Fruit fly (Drosophila melanogaster) whole organism, larva: ENCODE results near the gene CG5913.

Experiments
- noc ChIP-seq: fragments of 200-800 bp; sonication (Bioruptor generic); optimal IDR thresholded peaks from 3 replicates; lab custom pipeline; 2019; ENCODE audit warnings: missing biosample characterization, mild to moderate bottlenecking, missing genetic modification characterization, moderate library complexity

CG5913 gene

DNA sequence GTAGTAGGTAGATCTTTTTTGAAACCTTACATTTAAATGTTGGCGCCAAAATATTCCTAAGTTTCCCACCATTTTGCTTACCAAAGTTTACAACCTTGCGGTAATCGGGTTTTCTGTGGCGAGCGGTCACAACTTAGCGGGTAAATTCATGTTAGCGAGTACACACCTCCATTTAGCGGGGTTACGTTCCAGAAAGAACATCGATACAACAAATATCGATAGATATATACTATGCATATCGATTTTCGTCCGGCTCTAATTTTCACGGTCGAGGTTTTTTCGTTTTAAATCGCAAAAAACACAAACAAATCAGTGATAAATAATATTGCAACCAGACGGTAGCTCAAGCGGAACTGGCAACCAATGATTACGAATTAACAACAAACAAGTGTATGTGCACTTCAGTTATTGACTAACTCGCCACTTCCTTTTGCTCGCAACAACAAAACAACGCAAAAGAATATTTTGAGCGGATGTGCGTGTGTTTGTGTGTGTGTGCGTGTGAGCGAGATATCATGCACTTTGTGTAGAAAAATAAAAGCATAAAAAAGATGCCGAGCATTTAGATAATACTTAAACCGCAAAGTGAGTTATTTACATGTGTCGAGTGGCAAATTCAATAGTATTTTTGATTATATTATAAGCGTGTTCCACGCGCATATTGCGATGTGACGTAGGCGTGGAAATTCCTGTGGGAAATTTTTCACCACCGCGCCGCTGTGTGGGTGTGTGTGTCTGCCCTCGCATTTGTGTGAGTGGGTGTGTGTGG, 4.8 kb upstream of the CG5913 start, which contains the start of gene Lnk:
TSS of gene Lnk (plus strand) at position 236 of the 769 bp plus-strand sequence.
- peak; percentile 16 for TF ChIP-seq noc

DNA sequence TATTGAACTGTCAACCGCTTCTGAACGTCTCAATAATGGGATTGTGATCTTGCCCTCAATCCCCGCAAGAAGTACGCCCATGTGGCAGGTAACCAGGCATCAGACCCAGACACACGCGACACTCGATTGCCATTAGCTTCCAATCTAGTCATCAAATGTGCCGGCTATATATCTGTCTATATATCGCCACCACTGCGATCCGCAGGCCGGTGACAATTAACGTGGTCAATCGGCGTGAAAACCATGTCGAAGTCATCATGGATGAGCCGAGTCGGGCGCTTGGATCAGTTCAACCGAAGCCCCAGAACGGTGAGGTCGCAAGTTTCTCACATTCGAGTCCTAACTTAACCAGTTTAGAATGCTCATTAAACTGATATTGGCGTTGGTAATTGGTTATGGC, 2.2 kb downstream of the CG5913 start, which contains the start of gene Sodq:
TSS of gene Sodq (plus strand) at position 301 of the 400 bp plus-strand sequence.
- no peak for TF ChIP-seq noc

DNA sequence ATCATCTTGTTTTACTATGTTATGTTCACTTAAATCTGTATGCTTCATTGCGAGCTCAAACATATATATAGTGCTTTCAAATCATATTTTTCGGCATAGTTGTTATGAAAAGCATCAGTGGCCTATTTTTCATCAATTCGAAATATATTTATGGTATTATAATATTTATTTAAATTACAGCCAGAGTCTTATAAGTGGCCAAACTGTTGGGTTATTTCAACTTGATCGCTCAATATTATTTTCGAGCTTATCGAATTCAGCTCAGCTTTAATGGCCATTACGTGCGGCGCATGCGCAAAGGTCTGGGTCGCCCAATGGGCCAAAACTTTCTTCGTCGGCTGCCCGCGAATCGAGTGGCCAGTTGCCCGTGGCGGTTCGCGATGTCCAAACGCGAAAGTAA, 3.9 kb downstream of the CG5913 start, which contains the start of gene Mco3:
TSS of gene Mco3 (plus strand) at position 301 of the 400 bp plus-strand sequence.
- no peak for TF ChIP-seq noc

DNA sequence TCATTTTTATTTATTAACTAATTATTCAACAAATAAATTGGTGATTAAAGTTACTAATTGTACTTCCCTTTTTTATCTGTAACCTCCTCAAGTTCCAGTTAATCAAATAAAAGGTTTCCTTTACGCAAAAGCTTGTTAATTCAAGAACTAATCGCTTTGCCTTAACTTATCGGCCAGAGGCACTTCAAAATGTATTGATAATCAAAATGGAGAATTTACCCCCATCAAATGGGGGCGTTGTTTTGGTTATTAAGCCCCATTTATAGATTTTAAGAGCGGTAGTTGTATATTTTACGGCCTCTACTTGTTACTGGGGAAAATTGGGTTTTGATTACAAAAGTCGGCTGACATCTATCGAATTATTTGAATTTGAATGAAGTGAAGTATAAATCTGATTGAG, 6.4 kb downstream of the CG5913 start, which contains the start of gene CG31091:
TSS of gene CG31091 (plus strand) at position 214 of the 400 bp plus-strand sequence.
- TF ChIP-seq noc, result no peak

DNA sequence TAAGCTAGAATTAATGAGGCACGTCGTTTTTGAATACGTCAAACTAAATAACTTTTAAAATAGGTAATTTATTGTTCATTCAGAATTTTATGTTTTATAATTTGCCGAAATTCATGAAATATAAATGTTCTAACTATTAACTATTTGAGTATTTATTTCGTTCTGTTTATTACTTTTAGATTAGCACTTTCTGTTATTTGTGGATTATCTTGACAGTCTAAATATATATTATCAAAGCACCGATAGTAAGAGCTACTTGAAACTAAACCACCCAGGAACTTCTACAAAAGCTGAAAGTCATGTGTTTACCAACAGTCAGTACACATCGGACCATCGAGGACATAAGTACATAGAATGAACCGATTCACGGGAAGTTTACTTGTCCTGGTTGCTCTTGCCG, 9.0 kb downstream of the CG5913 start, which contains the start of gene CG31089:
TSS of gene CG31089 (plus strand) at position 301 of the 400 bp plus-strand sequence.
- TF ChIP-seq noc, result no peak

DNA sequence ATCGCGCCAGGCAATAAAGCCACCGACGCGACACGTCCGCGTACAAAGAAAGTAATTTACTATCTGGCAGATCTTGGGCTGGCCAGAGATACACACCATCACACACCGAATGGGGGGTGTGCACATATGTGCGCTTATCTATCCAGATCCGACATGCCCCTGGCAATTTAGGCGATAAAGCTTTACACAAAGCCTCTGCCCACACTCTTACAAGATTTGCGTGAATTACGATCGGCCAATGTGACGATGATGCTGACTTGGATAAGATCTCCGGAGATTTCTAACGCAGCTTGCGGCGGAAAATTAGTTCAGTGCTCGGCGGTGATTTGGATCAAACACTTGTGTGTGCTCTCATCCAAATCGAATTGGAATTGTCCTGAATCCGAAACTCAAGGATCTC, 13.4 kb downstream of the CG5913 start, which contains the start of gene kumpel:
TSS of gene kumpel (plus strand) at position 301 of the 400 bp plus-strand sequence.
- TF ChIP-seq noc, result peak; percentile 75

DNA sequence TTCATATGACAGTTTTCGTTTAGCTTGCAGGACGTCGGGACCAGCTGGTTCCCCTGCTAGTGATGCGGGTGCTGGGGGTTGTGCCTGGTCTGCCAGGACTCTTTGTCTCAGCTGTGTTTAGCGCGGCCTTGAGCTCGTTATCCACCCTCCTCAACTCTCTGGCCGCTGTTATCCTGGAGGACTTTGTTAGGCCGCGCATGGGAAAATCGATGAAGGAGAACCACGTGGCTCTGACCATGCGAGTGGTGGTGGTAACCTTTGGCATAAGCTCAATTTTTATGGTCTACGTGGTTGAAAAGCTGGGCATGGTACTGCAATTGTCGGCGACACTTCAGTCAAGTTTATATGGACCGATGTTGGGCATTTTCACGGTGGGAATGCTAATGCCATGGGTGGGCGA, 26.6 kb downstream of the CG5913 start:
- TF ChIP-seq noc, result no peak

DNA sequence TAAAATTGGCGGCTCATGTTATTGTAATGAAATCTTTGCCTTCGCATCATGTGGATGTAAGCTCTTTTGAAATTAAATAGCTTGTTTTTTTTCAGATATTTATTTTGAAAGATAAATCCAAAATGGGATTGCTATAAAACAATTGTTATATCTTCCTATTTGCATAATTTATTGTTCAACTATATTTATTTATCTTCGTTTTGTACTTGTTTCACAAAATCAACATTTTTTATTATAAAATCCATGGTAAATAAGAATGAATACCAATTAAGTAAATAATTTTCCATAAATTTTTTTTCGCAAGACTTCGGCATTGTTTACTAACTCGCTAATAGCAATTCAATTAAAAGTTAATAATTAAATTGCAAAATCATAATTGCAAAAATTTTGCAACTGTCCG, 29.2 kb downstream of the CG5913 start, which contains the start of gene CG14546:
TSS of gene CG14546 (minus strand) at position 101 of the 400 bp plus-strand sequence.
- TF ChIP-seq noc, result no peak

DNA sequence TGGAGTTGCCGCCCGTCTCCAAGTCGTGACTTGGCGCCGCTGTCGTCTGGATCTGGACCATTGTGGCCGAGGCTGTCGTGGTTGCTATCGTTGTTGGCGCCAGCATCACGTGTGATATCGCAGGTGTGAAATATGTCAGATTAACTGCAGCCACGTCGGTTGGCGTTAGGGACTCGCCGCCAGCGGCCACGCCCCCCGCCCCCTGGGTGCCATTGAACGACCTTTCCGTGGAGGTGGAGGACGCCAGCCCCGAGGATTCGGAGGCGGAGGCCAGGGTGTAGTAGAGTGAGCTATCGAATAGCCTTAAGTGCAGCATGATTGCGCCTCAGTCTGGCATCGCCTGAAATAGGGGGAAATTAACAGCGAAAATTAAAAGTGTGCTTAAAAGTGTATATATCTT, 48.0 kb downstream of the CG5913 start:
- TF ChIP-seq noc, result no peak
